Fruit fly (Drosophila melanogaster) whole organism, prepupa: ENCODE data around the gene CG32944.
A peak's percentile ranks its signal among the peaks of the same experiment; 100 is the strongest.

Experiments used
- Blimp-1 ChIP-seq: fragments of 200-800 bp; sonication (Bioruptor generic); optimal IDR thresholded peaks from 3 replicates; lab custom pipeline; 2017; ENCODE audit warnings: missing biosample characterization, missing genetic modification characterization, mild to moderate bottlenecking, moderate library complexity, missing genetic modification reagents
- CG10631 ChIP-seq: fragments of 200-800 bp; sonication (Bioruptor generic); optimal IDR thresholded peaks from 2 replicates; lab custom pipeline; 2016; ENCODE audit warnings: missing biosample characterization, missing genetic modification characterization
- CG11762 ChIP-seq: fragments of 200-800 bp; sonication (Bioruptor generic); optimal IDR thresholded peaks from 3 replicates; lab custom pipeline; 2016; ENCODE audit warnings: missing biosample characterization, missing genetic modification characterization; ENCODE audit not compliant: insufficient read depth
- CG11902 ChIP-seq: fragments of 200-800 bp; sonication (Bioruptor generic); optimal IDR thresholded peaks from 3 replicates; lab custom pipeline; 2016; ENCODE audit warnings: missing biosample characterization, missing genetic modification characterization
- CG15336 ChIP-seq: fragments of 200-800 bp; sonication (Bioruptor generic); IDR thresholded peaks from 2 replicates; pipeline ENCODE4 v1.3.6; 2022; ENCODE audit warnings: missing biosample characterization, missing genetic modification characterization
- CG1621 ChIP-seq: fragments of 200-800 bp; sonication (Bioruptor generic); optimal IDR thresholded peaks from 3 replicates; lab custom pipeline; 2018; ENCODE audit warnings: missing biosample characterization, mild to moderate bottlenecking, missing genetic modification characterization
- CG3032 ChIP-seq: fragments of 200-800 bp; optimal IDR thresholded peaks from 2 replicates; lab custom pipeline; 2019; ENCODE audit warnings: missing biosample characterization, mild to moderate bottlenecking, missing genetic modification characterization, moderate library complexity
- CG31627 ChIP-seq: fragments of 200-800 bp; sonication (Bioruptor generic); optimal IDR thresholded peaks from 3 replicates; lab custom pipeline; 2016; ENCODE audit warnings: missing biosample characterization, missing genetic modification characterization
- CG32006 ChIP-seq: fragments of 200-800 bp; sonication (Bioruptor generic); optimal IDR thresholded peaks from 3 replicates; lab custom pipeline; 2017; ENCODE audit warnings: missing biosample characterization, mild to moderate bottlenecking, missing genetic modification characterization
- CG34406 ChIP-seq: fragments of 200-800 bp; sonication (Bioruptor generic); optimal IDR thresholded peaks from 3 replicates; lab custom pipeline; 2016; ENCODE audit warnings: missing biosample characterization, missing genetic modification characterization
- CG3919 ChIP-seq: fragments of 200-800 bp; sonication (Bioruptor generic); optimal IDR thresholded peaks from 3 replicates; lab custom pipeline; 2016; ENCODE audit warnings: missing biosample characterization, missing genetic modification characterization
- CG6163 ChIP-seq: fragments of 200-800 bp; sonication (Bioruptor generic); IDR thresholded peaks from 3 replicates; pipeline ENCODE4 v1.3.6; 2022; ENCODE audit warnings: missing biosample characterization, missing genetic modification characterization
- CG6276 ChIP-seq: fragments of 200-800 bp; sonication (Bioruptor generic); optimal IDR thresholded peaks from 2 replicates; lab custom pipeline; 2017; ENCODE audit warnings: missing biosample characterization, mild to moderate bottlenecking, missing genetic modification characterization
- CG6792 ChIP-seq: fragments of 200-800 bp; sonication (Bioruptor generic); optimal IDR thresholded peaks from 3 replicates; lab custom pipeline; 2016; ENCODE audit warnings: missing biosample characterization, missing genetic modification characterization
- CG6808 ChIP-seq: fragments of 200-800 bp; sonication (Bioruptor generic); optimal IDR thresholded peaks from 3 replicates; lab custom pipeline; 2017; ENCODE audit warnings: missing biosample characterization, missing genetic modification characterization, mild to moderate bottlenecking, moderate library complexity, missing genetic modification reagents
- CG6854 ChIP-seq: fragments of 200-800 bp; sonication (Bioruptor generic); optimal IDR thresholded peaks from 2 replicates; lab custom pipeline; 2017; ENCODE audit warnings: missing biosample characterization, mild to moderate bottlenecking, missing genetic modification characterization
- CG9139 ChIP-seq: fragments of 200-800 bp; sonication (Bioruptor generic); optimal IDR thresholded peaks from 3 replicates; lab custom pipeline; 2017; ENCODE audit warnings: missing biosample characterization, mild to moderate bottlenecking, missing genetic modification characterization
- Eip75B ChIP-seq: fragments of 200-800 bp; sonication (Bioruptor generic); optimal IDR thresholded peaks from 3 replicates; lab custom pipeline; 2016; ENCODE audit warnings: missing biosample characterization, missing genetic modification characterization
- Eip78C ChIP-seq: fragments of 200-800 bp; sonication (Bioruptor generic); peaks from one replicate; lab custom pipeline; 2016; ENCODE audit warnings: missing biosample characterization, missing genetic modification characterization
- Eip93F ChIP-seq: fragments of 200-800 bp; sonication (Bioruptor generic); optimal IDR thresholded peaks from 2 replicates; lab custom pipeline; 2016; ENCODE audit warnings: missing biosample characterization, mild to moderate bottlenecking, missing genetic modification characterization
- Gug ChIP-seq: fragments of 200-800 bp; sonication (Bioruptor generic); IDR thresholded peaks from 2 replicates; pipeline ENCODE4 v1.3.6; 2022; ENCODE audit warnings: missing biosample characterization, missing genetic modification characterization
- Hr4 ChIP-seq: fragments of 200-800 bp; sonication (Bioruptor generic); optimal IDR thresholded peaks from 3 replicates; lab custom pipeline; 2016; ENCODE audit warnings: missing biosample characterization, missing genetic modification characterization
- Lpt ChIP-seq: fragments of 200-800 bp; sonication (Bioruptor generic); optimal IDR thresholded peaks from 3 replicates; lab custom pipeline; 2016; ENCODE audit warnings: missing biosample characterization, missing genetic modification characterization
- Smox ChIP-seq: fragments of 200-800 bp; sonication (Bioruptor generic); optimal IDR thresholded peaks from 3 replicates; lab custom pipeline; 2016; ENCODE audit warnings: missing biosample characterization, missing genetic modification characterization
- Sox14 ChIP-seq: fragments of 200-800 bp; sonication (Bioruptor generic); optimal IDR thresholded peaks from 3 replicates; lab custom pipeline; 2016; ENCODE audit warnings: missing biosample characterization, missing genetic modification characterization
- Sox15 ChIP-seq: fragments of 200-800 bp; sonication (Bioruptor generic); optimal IDR thresholded peaks from 3 replicates; lab custom pipeline; 2016; ENCODE audit warnings: missing biosample characterization, missing genetic modification characterization
- achi ChIP-seq: fragments of 200-800 bp; sonication (Bioruptor generic); optimal IDR thresholded peaks from 3 replicates; lab custom pipeline; 2016; ENCODE audit warnings: missing biosample characterization, missing genetic modification characterization
- acj6 ChIP-seq: fragments of 200-800 bp; sonication (Bioruptor generic); optimal IDR thresholded peaks from 3 replicates; lab custom pipeline; 2016; ENCODE audit warnings: missing biosample characterization, missing genetic modification characterization
- cyc ChIP-seq: fragments of 200-800 bp; sonication (Bioruptor generic); optimal IDR thresholded peaks from 3 replicates; lab custom pipeline; 2016; ENCODE audit warnings: missing biosample characterization, missing genetic modification characterization
- dsx ChIP-seq: fragments of 200-800 bp; optimal IDR thresholded peaks from 3 replicates; lab custom pipeline; 2019; ENCODE audit warnings: missing biosample characterization, mild to moderate bottlenecking, missing genetic modification characterization, moderate library complexity; ENCODE audit not compliant: poor library complexity, severe bottlenecking
- eg ChIP-seq: fragments of 200-800 bp; sonication (Bioruptor generic); IDR thresholded peaks from 3 replicates; pipeline ENCODE4 v1.3.6; 2022; ENCODE audit warnings: missing biosample characterization, missing genetic modification characterization
- esn ChIP-seq: fragments of 200-800 bp; sonication (Bioruptor generic); optimal IDR thresholded peaks from 2 replicates; lab custom pipeline; 2016; ENCODE audit warnings: missing biosample characterization, mild to moderate bottlenecking, missing genetic modification characterization, moderate library complexity
- fd59A ChIP-seq: fragments of 200-800 bp; sonication (Bioruptor generic); optimal IDR thresholded peaks from 2 replicates; lab custom pipeline; 2017; ENCODE audit warnings: missing biosample characterization, mild to moderate bottlenecking, missing genetic modification characterization, missing genetic modification reagents
- fkh ChIP-seq: fragments of 200-800 bp; sonication (Bioruptor generic); optimal IDR thresholded peaks from 3 replicates; lab custom pipeline; 2017; ENCODE audit warnings: missing biosample characterization, mild to moderate bottlenecking, missing genetic modification characterization, moderate library complexity
- lz ChIP-seq: fragments of 200-800 bp; sonication (Bioruptor generic); optimal IDR thresholded peaks from 3 replicates; lab custom pipeline; 2016; ENCODE audit warnings: missing biosample characterization, missing genetic modification characterization
- net ChIP-seq: fragments of 200-800 bp; sonication (Bioruptor generic); optimal IDR thresholded peaks from 3 replicates; lab custom pipeline; 2016; ENCODE audit warnings: missing biosample characterization, missing genetic modification characterization
- pdm3 ChIP-seq: fragments of 200-800 bp; sonication (Bioruptor generic); optimal IDR thresholded peaks from 3 replicates; lab custom pipeline; 2016; ENCODE audit warnings: missing biosample characterization, missing genetic modification characterization
- spab ChIP-seq: fragments of 200-800 bp; sonication (Bioruptor generic); optimal IDR thresholded peaks from 2 replicates; lab custom pipeline; 2017; ENCODE audit warnings: missing biosample characterization, mild to moderate bottlenecking, missing genetic modification characterization, missing genetic modification reagents
- ss ChIP-seq, 2 experiments: fragments of 200-800 bp; sonication (Bioruptor generic); optimal IDR thresholded peaks; 2 replicates in 1 of 2; 3 replicates in 1 of 2; lab custom pipeline; 2017 to 2018; ENCODE audit warnings: mild to moderate bottlenecking in 2 of 2, missing biosample characterization in 2 of 2, missing genetic modification characterization in 2 of 2, moderate library complexity in 1 of 2
- svp ChIP-seq: fragments of 200-800 bp; sonication (Bioruptor generic); peaks from one replicate; lab custom pipeline; 2016; ENCODE audit warnings: missing biosample characterization, missing genetic modification characterization
- topi ChIP-seq: fragments of 200-800 bp; sonication (Bioruptor generic); optimal IDR thresholded peaks from 3 replicates; lab custom pipeline; 2016; ENCODE audit warnings: missing biosample characterization, missing genetic modification characterization
- vri ChIP-seq: fragments of 200-800 bp; sonication (Bioruptor generic); optimal IDR thresholded peaks from 3 replicates; lab custom pipeline; 2016; ENCODE audit warnings: missing biosample characterization, mild to moderate bottlenecking, missing genetic modification characterization

The CG32944 gene

DNA sequence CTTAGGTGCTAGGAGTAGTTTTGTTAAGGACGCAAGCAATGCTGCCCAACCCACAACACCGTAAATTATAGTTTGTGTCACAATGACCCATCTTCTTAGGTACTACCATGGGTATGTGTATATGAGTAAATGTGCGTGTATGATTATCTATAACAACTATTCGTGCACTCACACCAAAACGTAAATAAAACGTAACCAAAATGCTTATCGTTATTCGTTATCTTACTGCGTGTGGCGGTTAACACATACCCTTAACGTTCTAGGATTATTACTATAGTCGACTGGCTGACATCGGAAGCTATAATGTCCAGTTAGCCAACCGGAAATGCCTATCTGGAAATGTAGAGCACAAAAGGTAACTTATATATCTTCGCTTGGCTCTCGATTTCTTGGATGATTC is 25.7 kb upstream of the CG32944 start:
- TF ChIP-seq ss (GFP tag; optimal IDR thresholded peaks at IDR 0.05; lab: Kevin White, UChicago), result no peak
- no peak for TF ChIP-seq CG6276 (GFP tag; lab: Kevin White, UChicago)
- no peak for TF ChIP-seq svp
- no peak for TF ChIP-seq Hr4 (GFP tag; lab: Kevin White, UChicago)
- TF ChIP-seq lz (GFP tag; lab: Kevin White, UChicago), result no peak
- no peak for TF ChIP-seq CG34406
- TF ChIP-seq Lpt (GFP tag; lab: Kevin White, UChicago), result no peak
- TF ChIP-seq CG3032 (tag; lab: Kevin White, UChicago), result no peak
- TF ChIP-seq CG15336, result no peak
- no peak for TF ChIP-seq CG6163 (GFP tag; lab: Robert Waterston, UW)

DNA sequence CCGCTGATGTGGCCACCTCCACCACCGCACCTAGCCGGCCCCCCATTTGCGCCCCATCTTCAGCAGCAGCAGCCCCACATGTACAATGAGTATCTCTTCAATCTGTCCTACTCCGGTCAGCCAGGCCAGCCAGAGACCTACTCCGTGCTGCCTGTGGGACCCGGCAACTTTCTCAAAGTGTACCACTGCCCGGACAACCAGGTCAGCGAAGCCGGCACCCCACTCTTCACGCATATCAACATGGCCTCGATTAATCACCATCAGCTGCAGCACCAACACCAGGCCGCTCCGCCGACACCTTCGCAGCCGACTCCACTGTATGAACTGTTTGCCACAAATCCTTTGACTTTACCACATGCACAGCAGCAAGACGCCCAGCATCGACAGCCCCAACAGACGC is 18.4 kb upstream of the CG32944 start:
- no peak for TF ChIP-seq CG9139 (GFP tag; lab: Kevin White, UChicago)
- TF ChIP-seq CG6163 (GFP tag; lab: Robert Waterston, UW), result no peak
- no peak for TF ChIP-seq Blimp-1 (GFP tag; lab: Kevin White, UChicago)
- TF ChIP-seq fkh, result no peak
- no peak for TF ChIP-seq spab

DNA sequence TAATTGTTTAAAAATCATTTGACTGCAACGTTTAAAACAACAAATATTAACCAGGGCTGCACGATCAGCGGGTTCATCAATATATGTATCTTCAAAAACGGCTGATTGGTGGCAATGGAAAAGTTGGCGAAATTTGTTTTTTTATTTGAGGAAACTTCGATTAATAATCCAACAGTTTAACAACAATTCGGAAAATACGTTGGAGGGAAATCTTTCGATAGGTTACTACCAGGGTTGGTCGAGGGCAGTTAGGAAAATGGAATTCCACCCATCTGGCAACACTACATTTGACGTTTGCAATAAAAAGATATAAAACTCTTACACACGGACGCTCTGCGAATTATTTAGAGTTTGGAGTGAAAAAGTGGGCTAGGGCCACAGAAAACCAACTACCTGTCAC is 17.7 kb upstream of the CG32944 start, which contains the start of the genes Lipt2 and CG14650:
TSS of gene Lipt2 (minus strand) at position 217 of the 400 bp plus-strand sequence.
TSS of gene CG14650 (plus strand) at position 275 of the 400 bp plus-strand sequence.
- TF ChIP-seq eg (GFP tag; lab: Robert Waterston, UW) (peak; percentile 33; the same call in 1 of the 3 replicates), CG15336 (no peak), CG3032 (tag; lab: Kevin White, UChicago) (peak; percentile 60), fd59A (GFP tag; lab: Kevin White, UChicago) (no peak), CG10631 (GFP tag; lab: Kevin White, UChicago) (no peak), topi (GFP tag; lab: Kevin White, UChicago) (no peak), net (GFP tag; lab: Kevin White, UChicago) (peak; percentile 56), CG6808 (GFP tag; lab: Kevin White, UChicago) (no peak), Eip75B (GFP tag; lab: Kevin White, UChicago) (no peak), achi (GFP tag; lab: Kevin White, UChicago) (peak; percentile 85), Blimp-1 (GFP tag; lab: Kevin White, UChicago) (no peak), Sox15 (GFP tag; lab: Kevin White, UChicago) (peak; percentile 39), CG32006 (no peak), vri (GFP tag; lab: Kevin White, UChicago) (no peak), CG6854 (GFP tag; lab: Kevin White, UChicago) (no peak), CG6792 (peak; percentile 47), Smox (GFP tag; lab: Kevin White, UChicago) (no peak), CG11762 (GFP tag; lab: Kevin White, UChicago) (peak; percentile 39), Gug (peak; percentile 19; the same call in 1 of the 2 replicates), CG9139 (GFP tag; lab: Kevin White, UChicago) (no peak), Lpt (GFP tag; lab: Kevin White, UChicago) (no peak), Eip78C (peak; percentile 82), Eip93F (no peak), dsx (GFP tag; lab: Kevin White, UChicago) (no peak), CG31627 (GFP tag; lab: Kevin White, UChicago) (peak; percentile 75), CG3919 (GFP tag; lab: Kevin White, UChicago) (peak; percentile 73), CG1621 (tag; lab: Kevin White, UChicago) (peak; percentile 14), CG11902 (peak; percentile 51), Sox14 (GFP tag; lab: Kevin White, UChicago) (peak; percentile 83), CG6163 (GFP tag; lab: Robert Waterston, UW) (peak; percentile 52; the same call in 2 of the 3 replicates), pdm3 (GFP tag; lab: Kevin White, UChicago) (no peak), acj6 (peak; percentile 67), esn (GFP tag; lab: Kevin White, UChicago) (peak; percentile 79), cyc (GFP tag; lab: Kevin White, UChicago) (peak; percentile 59), lz (GFP tag; lab: Kevin White, UChicago) (peak; percentile 73)
